Worm (Caenorhabditis elegans) whole organism, midembryonic: ENCODE data around the gene Y11D7A.19.
"Not testable (repeated sequence)": the region's sequence is repeated elsewhere in the genome, so short reads cannot be mapped to it uniquely, and the experiment has no call there.

ENCODE experiments used
- T22C8.4 ChIP-seq: fragments of 200-800 bp; sonication (Bioruptor generic); IDR thresholded peaks from 2 replicates; pipeline ENCODE4 v1.3.6; 2022; ENCODE audit warnings: missing genetic modification characterization, missing compliant biosample characterization
- cog-1 ChIP-seq: sonication (generic microtip); optimal IDR thresholded peaks from 2 replicates; lab custom pipeline; 2016; ENCODE audit warnings: missing genetic modification characterization, missing compliant biosample characterization
- flt-1 ChIP-seq: fragments of 200-800 bp; sonication (Bioruptor generic); IDR thresholded peaks from 2 replicates; pipeline ENCODE4 v1.3.6; 2022; ENCODE audit warnings: missing genetic modification characterization, missing compliant biosample characterization
- klf-2 ChIP-seq: fragments of 200-800 bp; sonication (Bioruptor generic); conservative IDR thresholded peaks from 2 replicates; pipeline ENCODE4 v1.3.6; 2022; ENCODE audit warnings: missing genetic modification reagents, missing genetic modification characterization, missing compliant biosample characterization
- med-1 ChIP-seq: sonication (generic microtip); optimal IDR thresholded peaks from 2 replicates; lab custom pipeline; 2017; ENCODE audit warnings: missing genetic modification characterization, mild to moderate bottlenecking, missing compliant biosample characterization, antibody characterized with exemption, missing genetic modification reagents; ENCODE audit not compliant: insufficient read depth
- ref-1 ChIP-seq: fragments of 200-800 bp; sonication (Bioruptor generic); conservative IDR thresholded peaks from 2 replicates; pipeline ENCODE4 v1.3.6; 2022; ENCODE audit warnings: missing genetic modification reagents, missing genetic modification characterization, missing compliant biosample characterization
- tab-1 ChIP-seq: fragments of 200-800 bp; sonication (Bioruptor generic); IDR thresholded peaks from 2 replicates; pipeline ENCODE4 v1.3.6; 2022; ENCODE audit warnings: missing genetic modification characterization, missing compliant biosample characterization
- ztf-23 ChIP-seq: fragments of 200-800 bp; sonication (Bioruptor generic); IDR thresholded peaks from 2 replicates; pipeline ENCODE4 v1.3.6; 2022; ENCODE audit warnings: missing genetic modification reagents, missing genetic modification characterization, missing compliant biosample characterization
- ztf-29 ChIP-seq: fragments of 200-800 bp; sonication (Bioruptor generic); IDR thresholded peaks from 2 replicates; pipeline ENCODE4 v1.3.6; 2022; ENCODE audit warnings: missing genetic modification reagents, missing genetic modification characterization, missing compliant biosample characterization

Gene Y11D7A.19

DNA sequence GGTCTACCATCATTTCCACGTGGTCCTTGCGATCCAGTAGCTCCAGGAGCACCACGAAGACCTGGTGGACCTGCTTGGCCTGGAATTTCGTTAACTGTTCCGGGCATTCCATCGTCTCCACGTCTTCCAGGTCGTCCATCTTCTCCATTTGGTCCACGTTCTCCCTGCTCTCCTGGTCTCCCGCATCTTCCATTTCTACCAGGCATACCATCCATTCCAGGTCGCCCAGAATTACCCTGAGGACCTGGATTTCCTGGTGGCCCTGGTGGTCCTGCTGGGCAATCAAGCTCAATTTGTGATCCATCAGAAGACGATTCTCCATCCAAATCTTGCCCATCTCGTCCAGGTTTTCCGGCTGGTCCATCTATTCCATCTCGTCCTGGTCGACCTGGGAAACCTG lies 5.5 kb downstream of the Y11D7A.19 start:
- TF ChIP-seq med-1 (GFP tag; lab: Kevin White, UChicago) (no peak), cog-1 (tag; lab: Kevin White, UChicago) (no peak), tab-1 (GFP tag; lab: Robert Waterston, UW) (no peak), ztf-29 (GFP tag; lab: Robert Waterston, UW) (no peak), ref-1 (GFP tag; lab: Robert Waterston, UW) (no peak), ztf-23 (GFP tag; lab: Robert Waterston, UW) (no peak), klf-2 (GFP tag; lab: Robert Waterston, UW) (no peak)

ce11 chrIV:9260334-9260733 lies 6.0 kb downstream of the Y11D7A.19 start:
- TF ChIP-seq med-1 (GFP tag; lab: Kevin White, UChicago) (no peak), ztf-23 (GFP tag; lab: Robert Waterston, UW) (no peak), klf-2 (GFP tag; lab: Robert Waterston, UW) (no peak), tab-1 (GFP tag; lab: Robert Waterston, UW) (no peak), cog-1 (tag; lab: Kevin White, UChicago) (no peak), flt-1 (GFP tag; lab: Robert Waterston, UW) (no peak), ztf-29 (GFP tag; lab: Robert Waterston, UW) (no peak), ref-1 (GFP tag; lab: Robert Waterston, UW) (no peak), T22C8.4 (GFP tag; lab: Robert Waterston, UW) (no peak)

DNA sequence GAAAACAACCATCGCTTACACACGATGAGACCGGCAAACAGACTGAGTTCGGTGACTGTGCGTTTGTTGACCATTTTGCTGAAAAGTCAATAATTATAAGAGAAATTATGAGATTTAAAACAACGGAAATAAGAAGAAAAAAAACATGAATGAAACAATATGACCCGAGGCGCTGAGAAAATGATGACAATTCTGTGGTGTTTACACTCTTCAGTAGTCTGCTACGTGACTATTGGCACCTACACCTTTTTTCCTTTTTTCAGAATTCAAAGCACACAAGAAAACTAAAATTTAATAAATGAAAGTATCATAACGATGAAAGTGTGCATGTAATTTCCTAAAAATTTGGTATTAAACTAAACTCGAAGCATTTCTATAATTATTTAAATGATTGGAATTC lies 6.7 kb downstream of the Y11D7A.19 start, which contains the start of gene Y11D7A.10:
Gene Y11D7A.10, minus strand, starts transcription at position 82 of the 400 bp plus-strand sequence.
- TF ChIP-seq med-1 (GFP tag; lab: Kevin White, UChicago), result no peak
- TF ChIP-seq klf-2 (GFP tag; lab: Robert Waterston, UW), result no peak
- TF ChIP-seq tab-1 (GFP tag; lab: Robert Waterston, UW), result no peak
- TF ChIP-seq ztf-29 (GFP tag; lab: Robert Waterston, UW), result no peak
- no peak for TF ChIP-seq ref-1 (GFP tag; lab: Robert Waterston, UW)
- TF ChIP-seq flt-1 (GFP tag; lab: Robert Waterston, UW), result no peak
- TF ChIP-seq T22C8.4 (GFP tag; lab: Robert Waterston, UW), result no peak
- no peak for TF ChIP-seq cog-1 (tag; lab: Kevin White, UChicago)
- TF ChIP-seq ztf-23 (GFP tag; lab: Robert Waterston, UW), result no peak

DNA sequence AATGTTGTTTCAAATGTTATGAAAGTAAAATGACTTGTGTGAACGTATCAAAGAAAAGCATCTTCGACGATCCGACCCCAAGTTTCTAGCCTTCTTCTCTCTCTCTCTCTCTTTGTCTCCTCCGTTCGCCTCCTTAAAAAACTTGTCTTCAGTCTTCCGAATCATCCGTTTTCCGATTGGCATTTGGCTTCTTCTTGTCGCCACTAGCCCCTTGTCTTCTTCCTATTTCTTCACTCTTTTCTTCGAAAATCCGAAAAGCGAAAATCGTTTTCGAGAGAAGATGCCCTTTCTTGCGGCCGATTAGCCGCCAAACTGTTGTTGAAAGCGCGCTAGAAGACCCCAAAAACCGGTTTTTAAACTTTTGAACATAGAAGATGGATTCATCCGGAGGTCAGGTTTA lies 7.8 kb downstream of the Y11D7A.19 start:
- TF ChIP-seq ztf-23 (GFP tag; lab: Robert Waterston, UW) (no peak), klf-2 (GFP tag; lab: Robert Waterston, UW) (no peak), flt-1 (GFP tag; lab: Robert Waterston, UW) (no peak), med-1 (GFP tag; lab: Kevin White, UChicago) (no peak), ztf-29 (GFP tag; lab: Robert Waterston, UW) (no peak), ref-1 (GFP tag; lab: Robert Waterston, UW) (no peak), cog-1 (tag; lab: Kevin White, UChicago) (no peak), tab-1 (GFP tag; lab: Robert Waterston, UW) (no peak), T22C8.4 (GFP tag; lab: Robert Waterston, UW) (no peak)

- TF ChIP-seq klf-2 (GFP tag; lab: Robert Waterston, UW) (no peak), ztf-23 (GFP tag; lab: Robert Waterston, UW) (no peak), ref-1 (GFP tag; lab: Robert Waterston, UW) (no peak), T22C8.4 (GFP tag; lab: Robert Waterston, UW) (no peak), ztf-29 (GFP tag; lab: Robert Waterston, UW) (no peak), cog-1 (tag; lab: Kevin White, UChicago) (no peak), tab-1 (GFP tag; lab: Robert Waterston, UW) (no peak), med-1 (GFP tag; lab: Kevin White, UChicago) (no peak), flt-1 (GFP tag; lab: Robert Waterston, UW) (no peak)
Observed at ce11 chrIV:9256865-9257264, 9.5 kb downstream of the Y11D7A.19 start.

DNA sequence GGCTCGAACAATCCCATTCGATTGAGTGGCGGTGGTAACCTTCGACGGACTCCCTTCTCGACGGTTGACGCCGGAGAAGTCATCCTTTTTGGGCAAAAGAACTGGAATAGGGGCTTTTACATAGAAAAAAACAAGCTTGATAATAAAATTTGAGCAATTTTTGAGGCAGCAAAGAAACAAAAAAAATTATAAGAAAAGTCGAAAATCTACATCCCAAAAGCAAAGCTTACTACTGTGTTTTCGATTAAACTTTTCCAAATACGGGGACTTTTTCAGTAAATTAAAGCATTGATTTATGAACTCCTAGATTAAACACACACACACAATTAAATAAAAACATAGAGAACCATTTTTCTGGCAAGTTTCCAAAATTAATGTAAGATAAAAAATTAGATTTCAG lies 10.3 kb downstream of the Y11D7A.19 start, which contains the start of gene Y11D7A.9:
Gene Y11D7A.9, minus strand, starts transcription at position 101 of the 400 bp plus-strand sequence.
- no peak for TF ChIP-seq ztf-29 (GFP tag; lab: Robert Waterston, UW)
- no peak for TF ChIP-seq tab-1 (GFP tag; lab: Robert Waterston, UW)
- no peak for TF ChIP-seq T22C8.4 (GFP tag; lab: Robert Waterston, UW)
- no peak for TF ChIP-seq ztf-23 (GFP tag; lab: Robert Waterston, UW)
- no peak for TF ChIP-seq med-1 (GFP tag; lab: Kevin White, UChicago)
- no peak for TF ChIP-seq ref-1 (GFP tag; lab: Robert Waterston, UW)
- no peak for TF ChIP-seq flt-1 (GFP tag; lab: Robert Waterston, UW)
- TF ChIP-seq cog-1 (tag; lab: Kevin White, UChicago), result no peak
- no peak for TF ChIP-seq klf-2 (GFP tag; lab: Robert Waterston, UW)

DNA sequence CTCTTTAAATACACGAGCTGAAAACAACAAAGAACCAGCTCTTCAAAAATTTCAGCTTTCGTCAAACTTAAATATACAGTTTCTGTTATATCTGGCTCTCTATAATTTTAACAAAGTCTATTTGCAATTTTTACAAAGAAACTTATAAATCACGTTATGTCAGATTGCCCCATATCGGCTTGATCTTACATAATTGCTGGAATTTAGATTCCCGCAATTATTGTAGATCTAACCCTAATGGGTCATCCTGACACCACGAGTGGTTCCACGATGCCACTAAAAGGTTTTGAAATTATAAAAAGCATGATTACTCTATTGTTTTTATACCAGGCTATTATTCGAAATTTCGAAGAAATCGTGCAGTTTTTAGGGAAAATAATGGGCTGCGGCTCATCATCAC lies 15.3 kb downstream of the Y11D7A.19 start, which contains the start of gene Y11D7A.8:
Gene Y11D7A.8, plus strand, starts transcription at position 301 of the 400 bp plus-strand sequence.
- TF ChIP-seq flt-1 (GFP tag; lab: Robert Waterston, UW) (no peak), med-1 (GFP tag; lab: Kevin White, UChicago) (no peak), T22C8.4 (GFP tag; lab: Robert Waterston, UW) (no peak), ztf-29 (GFP tag; lab: Robert Waterston, UW) (no peak), ref-1 (GFP tag; lab: Robert Waterston, UW) (no peak), ztf-23 (GFP tag; lab: Robert Waterston, UW) (no peak), tab-1 (GFP tag; lab: Robert Waterston, UW) (no peak), klf-2 (GFP tag; lab: Robert Waterston, UW) (no peak), cog-1 (tag; lab: Kevin White, UChicago) (no peak)

- TF ChIP-seq med-1 (GFP tag; lab: Kevin White, UChicago); klf-2 (GFP tag; lab: Robert Waterston, UW); cog-1 (tag; lab: Kevin White, UChicago): not testable (repeated sequence)
Observed at ce11 chrIV:9249219-9249618, 17.1 kb downstream of the Y11D7A.19 start, which contains the start of gene Y11D7A.7. Gene Y11D7A.7, plus strand, starts transcription at chrIV:9249519.

DNA sequence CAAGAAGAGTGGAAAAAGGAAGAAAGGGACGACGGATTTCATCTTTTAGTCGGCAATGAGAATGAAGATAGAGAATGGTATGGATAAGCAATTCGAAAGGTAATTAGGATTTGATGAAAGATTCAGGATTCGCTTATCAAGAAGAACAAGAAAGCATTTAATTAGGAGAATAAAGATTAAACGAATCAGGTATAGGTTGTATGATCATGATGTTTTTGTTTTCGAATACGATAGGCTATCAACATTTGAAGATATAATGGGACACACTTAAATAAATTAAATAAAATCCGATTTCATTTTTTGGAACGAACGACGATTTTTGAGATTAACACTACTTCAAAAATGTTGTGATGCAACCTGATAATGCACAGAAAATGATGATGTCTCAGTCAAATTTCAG lies 20.9 kb downstream of the Y11D7A.19 start, which contains the start of gene Y11D7A.5:
Gene Y11D7A.5, minus strand, starts transcription at position 101 of the 400 bp plus-strand sequence.
- no peak for TF ChIP-seq med-1 (GFP tag; lab: Kevin White, UChicago)
- no peak for TF ChIP-seq ztf-23 (GFP tag; lab: Robert Waterston, UW)
- no peak for TF ChIP-seq tab-1 (GFP tag; lab: Robert Waterston, UW)
- TF ChIP-seq klf-2 (GFP tag; lab: Robert Waterston, UW), result no peak
- no peak for TF ChIP-seq ztf-29 (GFP tag; lab: Robert Waterston, UW)
- TF ChIP-seq cog-1 (tag; lab: Kevin White, UChicago), result no peak
- TF ChIP-seq T22C8.4 (GFP tag; lab: Robert Waterston, UW), result no peak
- no peak for TF ChIP-seq flt-1 (GFP tag; lab: Robert Waterston, UW)
- TF ChIP-seq ref-1 (GFP tag; lab: Robert Waterston, UW), result no peak
